Fruit fly (Drosophila melanogaster) whole organism, embryonic: ENCODE results near the gene CG14326.

Experiments
- Bdp1 ChIP-seq: fragments of 200-800 bp; sonication (Bioruptor generic); optimal IDR thresholded peaks from 3 replicates; lab custom pipeline; 2016; ENCODE audit warnings: missing biosample characterization, missing genetic modification characterization
- Bgb ChIP-seq: fragments of 200-800 bp; sonication (Bioruptor generic); IDR thresholded peaks from 2 replicates; pipeline ENCODE4 v1.3.6; 2022; ENCODE audit warnings: missing biosample characterization, missing genetic modification characterization; ENCODE audit not compliant: partially characterized antibody
- CG10431 ChIP-seq: fragments of 200-800 bp; sonication (Bioruptor generic); optimal IDR thresholded peaks from 3 replicates; lab custom pipeline; 2018; ENCODE audit warnings: missing biosample characterization, mild to moderate bottlenecking, missing genetic modification characterization
- CG12071 ChIP-seq: fragments of 200-800 bp; sonication (Bioruptor generic); optimal IDR thresholded peaks from 3 replicates; lab custom pipeline; 2018; ENCODE audit warnings: missing biosample characterization, mild to moderate bottlenecking, missing genetic modification characterization
- CG15073 ChIP-seq: fragments of 200-800 bp; sonication (Bioruptor generic); optimal IDR thresholded peaks from 2 replicates; lab custom pipeline; 2016; ENCODE audit warnings: missing biosample characterization, missing genetic modification characterization
- CG1647 ChIP-seq: fragments of 200-800 bp; sonication (Bioruptor generic); optimal IDR thresholded peaks from 3 replicates; lab custom pipeline; 2016; ENCODE audit warnings: missing biosample characterization, missing genetic modification characterization
- CG16813 ChIP-seq: fragments of 200-800 bp; sonication (Bioruptor generic); IDR thresholded peaks from 3 replicates; pipeline ENCODE4 v1.3.6; 2022; ENCODE audit warnings: missing biosample characterization, missing genetic modification characterization; ENCODE audit not compliant: partially characterized antibody
- CG17912 ChIP-seq: fragments of 200-800 bp; sonication (Bioruptor generic); optimal IDR thresholded peaks from 2 replicates; lab custom pipeline; 2018; ENCODE audit warnings: missing biosample characterization, mild to moderate bottlenecking, missing genetic modification characterization
- CG18011 ChIP-seq: fragments of 200-800 bp; sonication (Bioruptor generic); optimal IDR thresholded peaks from 2 replicates; lab custom pipeline; 2017; ENCODE audit warnings: missing biosample characterization, missing genetic modification characterization, mild to moderate bottlenecking, moderate library complexity, missing genotype
- CG2875 ChIP-seq: fragments of 200-800 bp; sonication (Bioruptor generic); optimal IDR thresholded peaks from 2 replicates; lab custom pipeline; 2017; ENCODE audit warnings: missing biosample characterization, mild to moderate bottlenecking, missing genetic modification characterization, missing genetic modification reagents
- CG31224 ChIP-seq: fragments of 200-800 bp; sonication (Bioruptor generic); IDR thresholded peaks from 2 replicates; pipeline ENCODE4 v1.3.6; 2022; ENCODE audit warnings: missing biosample characterization, missing genetic modification characterization
- CG33557 ChIP-seq: fragments of 200-800 bp; sonication (Bioruptor generic); optimal IDR thresholded peaks from 2 replicates; lab custom pipeline; 2019; ENCODE audit warnings: missing biosample characterization, mild to moderate bottlenecking, missing genetic modification characterization, moderate library complexity
- CG3838 ChIP-seq: fragments of 200-800 bp; sonication (Bioruptor generic); optimal IDR thresholded peaks from 3 replicates; lab custom pipeline; 2016; ENCODE audit warnings: missing biosample characterization, missing genetic modification characterization
- CG42726 ChIP-seq: fragments of 200-800 bp; sonication (Bioruptor generic); IDR thresholded peaks from 2 replicates; pipeline ENCODE4 v1.3.6; 2022; ENCODE audit warnings: missing biosample characterization, missing genetic modification characterization; ENCODE audit not compliant: partially characterized antibody
- CG4328 ChIP-seq: fragments of 200-800 bp; sonication (Bioruptor generic); optimal IDR thresholded peaks from 3 replicates; lab custom pipeline; 2017; ENCODE audit warnings: missing biosample characterization, missing genetic modification reagents, missing genetic modification characterization
- CG6791 ChIP-seq: fragments of 200-800 bp; sonication (Bioruptor generic); IDR thresholded peaks from 3 replicates; pipeline ENCODE4 v1.3.6; 2022; ENCODE audit warnings: missing biosample characterization, missing genetic modification characterization; ENCODE audit not compliant: partially characterized antibody
- Dbx ChIP-seq: fragments of 200-800 bp; sonication (Bioruptor generic); IDR thresholded peaks from 3 replicates; pipeline ENCODE4 v1.3.6; 2022; ENCODE audit warnings: missing biosample characterization, missing genetic modification characterization
- Dek ChIP-seq: fragments of 200-800 bp; sonication (Bioruptor generic); optimal IDR thresholded peaks from 3 replicates; lab custom pipeline; 2019; ENCODE audit warnings: missing biosample characterization, mild to moderate bottlenecking, missing genetic modification characterization, moderate library complexity
- H2.0 ChIP-seq: fragments of 200-800 bp; sonication (Bioruptor generic); IDR thresholded peaks from 2 replicates; pipeline ENCODE4 v1.3.6; 2022; ENCODE audit warnings: missing biosample characterization, missing genetic modification characterization
- HLHmδ ChIP-seq: fragments of 200-800 bp; sonication (Bioruptor generic); optimal IDR thresholded peaks from 2 replicates; lab custom pipeline; 2018; ENCODE audit warnings: missing biosample characterization, mild to moderate bottlenecking, missing genetic modification characterization, moderate library complexity
- Hr78 ChIP-seq, 2 experiments: fragments of 200-800 bp in 1 of 2; fragments of >200 bp in 1 of 2; sonication (Bioruptor generic) in 1 of 2; optimal IDR thresholded peaks; 2 replicates each; lab custom pipeline; 2017 to 2019; ENCODE audit warnings: missing biosample characterization in 2 of 2, missing genetic modification characterization in 2 of 2, mild to moderate bottlenecking in 1 of 2, moderate library complexity in 1 of 2
- Jarid2 ChIP-seq: fragments of 200-800 bp; sonication (Bioruptor generic); optimal IDR thresholded peaks from 3 replicates; lab custom pipeline; 2017; ENCODE audit warnings: mild to moderate bottlenecking, missing biosample characterization, missing genetic modification reagents, missing genetic modification characterization
- Med ChIP-seq: fragments of 200-800 bp; sonication (Bioruptor generic); peaks from one replicate; lab custom pipeline; 2016; ENCODE audit warnings: missing biosample characterization, missing genetic modification characterization, mild to moderate bottlenecking, inconsistent platforms, moderate library complexity
- Mes4 ChIP-seq: fragments of 200-800 bp; sonication (Bioruptor generic); optimal IDR thresholded peaks from 2 replicates; lab custom pipeline; 2016; ENCODE audit warnings: missing biosample characterization, missing genetic modification characterization
- Oli ChIP-seq: fragments of 200-800 bp; sonication (Bioruptor generic); optimal IDR thresholded peaks from 2 replicates; lab custom pipeline; 2018; ENCODE audit warnings: missing biosample characterization, mild to moderate bottlenecking, missing genetic modification characterization, moderate library complexity
- Opbp ChIP-seq: fragments of 200-800 bp; sonication (Bioruptor generic); IDR thresholded peaks from 3 replicates; pipeline ENCODE4 v1.3.6; 2022; ENCODE audit warnings: missing biosample characterization, missing genetic modification characterization; ENCODE audit not compliant: partially characterized antibody
- PHDP ChIP-seq: fragments of 200-800 bp; sonication (Bioruptor generic); optimal IDR thresholded peaks from 3 replicates; lab custom pipeline; 2018; ENCODE audit warnings: missing biosample characterization, mild to moderate bottlenecking, missing genetic modification characterization, moderate library complexity
- Pdp1 ChIP-seq, 2 experiments: fragments of 200-800 bp; sonication (Bioruptor generic); optimal IDR thresholded peaks; 3 replicates each; lab custom pipeline; 2016; ENCODE audit warnings: missing biosample characterization in 2 of 2, missing genetic modification characterization in 2 of 2, mild to moderate bottlenecking in 1 of 2, moderate library complexity in 1 of 2
- amos ChIP-seq: fragments of 200-800 bp; sonication (Bioruptor generic); IDR thresholded peaks from 2 replicates; pipeline ENCODE4 v1.3.6; 2022; ENCODE audit warnings: missing biosample characterization, missing genetic modification characterization; ENCODE audit not compliant: partially characterized antibody
- chm ChIP-seq: fragments of 200-800 bp; sonication (Bioruptor generic); IDR thresholded peaks from 2 replicates; pipeline ENCODE4 v1.3.6; 2022; ENCODE audit warnings: missing biosample characterization, missing genetic modification characterization
- chn ChIP-seq: fragments of 200-800 bp; sonication (Bioruptor generic); optimal IDR thresholded peaks from 2 replicates; lab custom pipeline; 2016; ENCODE audit warnings: missing biosample characterization, missing genetic modification characterization
- croc ChIP-seq: fragments of 200-800 bp; sonication (Bioruptor generic); conservative IDR thresholded peaks from 3 replicates; pipeline ENCODE4 v1.3.6; 2022; ENCODE audit warnings: missing biosample characterization, missing genetic modification characterization
- crp ChIP-seq, 2 experiments: fragments of 200-800 bp; sonication (Bioruptor generic); optimal IDR thresholded peaks; 2 replicates in 1 of 2; 3 replicates in 1 of 2; lab custom pipeline; 2017; ENCODE audit warnings: missing biosample characterization in 2 of 2, missing genetic modification characterization in 2 of 2, mild to moderate bottlenecking in 1 of 2, moderate library complexity in 1 of 2
- disco-r ChIP-seq: fragments of 200-800 bp; sonication (Bioruptor generic); optimal IDR thresholded peaks from 2 replicates; lab custom pipeline; 2016; ENCODE audit warnings: missing biosample characterization, missing genetic modification characterization
- fd3F ChIP-seq: fragments of 200-800 bp; sonication (Bioruptor generic); optimal IDR thresholded peaks from 2 replicates; lab custom pipeline; 2018; ENCODE audit warnings: missing biosample characterization, mild to moderate bottlenecking, missing genetic modification characterization, moderate library complexity
- grn ChIP-seq: fragments of 200-800 bp; sonication (Bioruptor generic); optimal IDR thresholded peaks from 3 replicates; lab custom pipeline; 2017; ENCODE audit warnings: missing biosample characterization, missing genetic modification characterization
- inv ChIP-seq: fragments of 200-800 bp; sonication (Bioruptor generic); IDR thresholded peaks from 2 replicates; pipeline ENCODE4 v1.3.6; 2022; ENCODE audit warnings: missing biosample characterization, missing genetic modification characterization; ENCODE audit not compliant: partially characterized antibody
- jing ChIP-seq: fragments of 200-800 bp; sonication (Bioruptor generic); optimal IDR thresholded peaks from 2 replicates; lab custom pipeline; 2018; ENCODE audit warnings: missing biosample characterization, mild to moderate bottlenecking, missing genetic modification characterization
- kah ChIP-seq: fragments of 200-800 bp; sonication (Bioruptor generic); optimal IDR thresholded peaks from 2 replicates; lab custom pipeline; 2018; ENCODE audit warnings: missing biosample characterization, mild to moderate bottlenecking, missing genetic modification characterization
- klu ChIP-seq: fragments of 200-800 bp; sonication (Bioruptor generic); IDR thresholded peaks from 2 replicates; pipeline ENCODE4 v1.3.6; 2022; ENCODE audit warnings: missing biosample characterization, missing genetic modification characterization
- lov ChIP-seq, 2 experiments: fragments of 200-800 bp in 1 of 2; fragments of >200 bp in 1 of 2; sonication (Bioruptor generic) in 1 of 2; IDR thresholded peaks in 1 of 2; optimal IDR thresholded peaks in 1 of 2; 2 replicates in 1 of 2; 3 replicates in 1 of 2; pipeline versions ENCODE4 v1.3.6 to Lab custom; 2017 to 2022; ENCODE audit warnings: missing biosample characterization in 1 of 2, missing genetic modification characterization in 1 of 2
- onecut ChIP-seq: fragments of 200-800 bp; sonication (Bioruptor generic); IDR thresholded peaks from 2 replicates; pipeline ENCODE4 v1.3.6; 2022; ENCODE audit warnings: missing biosample characterization, missing genetic modification characterization
- pnt ChIP-seq: fragments of 200-800 bp; sonication (Bioruptor generic); optimal IDR thresholded peaks from 3 replicates; lab custom pipeline; 2016; ENCODE audit warnings: missing biosample characterization, missing genetic modification characterization
- prd ChIP-seq, 3 experiments: fragments of >200 bp in 2 of 3; fragments of 200-800 bp in 1 of 3; sonication (Bioruptor generic) in 1 of 3; optimal IDR thresholded peaks in 2 of 3; IDR thresholded peaks in 1 of 3; 2 replicates in 2 of 3; 3 replicates in 1 of 3; pipeline versions ENCODE4 v1.3.6 to Lab custom; 2017 to 2022; ENCODE audit warnings: missing biosample characterization in 1 of 3, missing genetic modification characterization in 1 of 3
- sisA ChIP-seq: fragments of 200-800 bp; sonication (Bioruptor generic); IDR thresholded peaks from 2 replicates; pipeline ENCODE4 v1.3.6; 2022; ENCODE audit warnings: missing biosample characterization, missing genetic modification characterization
- trh ChIP-seq: fragments of 200-800 bp; sonication (Bioruptor generic); optimal IDR thresholded peaks from 2 replicates; lab custom pipeline; 2016; ENCODE audit warnings: missing biosample characterization, missing genetic modification characterization
- wor ChIP-seq: fragments of 200-800 bp; sonication (Bioruptor generic); IDR thresholded peaks from 2 replicates; pipeline ENCODE4 v1.3.6; 2022; ENCODE audit warnings: missing biosample characterization, missing genetic modification characterization
- yki ChIP-seq: fragments of >200 bp; optimal IDR thresholded peaks from 3 replicates; lab custom pipeline; 2018
- zfh2 ChIP-seq: fragments of 200-800 bp; sonication (Bioruptor generic); optimal IDR thresholded peaks from 2 replicates; lab custom pipeline; 2016; ENCODE audit warnings: missing biosample characterization, missing genetic modification characterization

Gene CG14326

DNA sequence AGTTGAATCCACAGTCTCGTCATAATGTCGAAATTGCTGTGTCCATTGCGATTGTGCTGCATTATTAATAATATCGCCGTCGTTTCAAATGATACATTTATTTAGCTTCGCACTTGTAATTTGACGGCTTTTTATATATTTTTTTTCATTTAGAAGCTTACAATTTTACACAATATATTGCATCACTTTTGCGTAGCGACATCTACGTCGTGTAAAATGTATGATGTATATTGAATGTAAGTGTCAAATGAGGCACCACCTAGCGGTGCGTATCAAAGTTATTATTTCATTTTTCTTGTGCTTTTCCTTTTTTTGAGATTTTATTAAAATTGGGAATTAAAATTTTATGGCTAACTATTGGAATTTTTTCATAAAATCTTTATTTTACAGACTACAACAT is 2.4 kb upstream of the CG14326 start (continued):
- peak; percentile 62 for TF ChIP-seq CG16813
- TF ChIP-seq Opbp (GFP tag; lab: Robert Waterston, UW): peak; percentile 54; the same call in 1 of the 3 replicates
- TF ChIP-seq chm: no peak
- peak; percentile 73 for TF ChIP-seq Bgb (GFP tag; lab: Robert Waterston, UW)
- TF ChIP-seq inv: no peak
- peak; percentile 79; the same call in 1 of the 2 replicates for TF ChIP-seq CG42726 (GFP tag; lab: Robert Waterston, UW)
- TF ChIP-seq zfh2 (GFP tag; lab: Kevin White, UChicago): no peak
- TF ChIP-seq CG33557 (GFP tag; lab: Kevin White, UChicago): no peak
- no peak for TF ChIP-seq klu
- TF ChIP-seq CG2875 (GFP tag; lab: Kevin White, UChicago): no peak
- TF ChIP-seq Jarid2 (GFP tag; lab: Kevin White, UChicago): no peak
- no peak for TF ChIP-seq CG10431 (GFP tag; lab: Kevin White, UChicago)
- no peak for TF ChIP-seq wor (GFP tag; lab: Robert Waterston, UW)
- no peak for TF ChIP-seq CG4328
- no peak for TF ChIP-seq lov (optimal IDR thresholded peaks at IDR 0.05; lab: Kevin White, UChicago)
- TF ChIP-seq lov (GFP tag; IDR thresholded peaks at IDR 0.05; lab: Robert Waterston, UW): no peak
- no peak for TF ChIP-seq grn (GFP tag; lab: Kevin White, UChicago)
- no peak for TF ChIP-seq kah (GFP tag; lab: Kevin White, UChicago)
- TF ChIP-seq CG18011 (GFP tag; lab: Kevin White, UChicago): no peak
- no peak for TF ChIP-seq fd3F (GFP tag; lab: Kevin White, UChicago)
- no peak for TF ChIP-seq sisA (GFP tag; lab: Robert Waterston, UW)
- no peak for TF ChIP-seq Hr78 (GFP tag; optimal IDR thresholded peaks at IDR 0.05; lab: Kevin White, UChicago)
- TF ChIP-seq yki (lab: Kevin White, UChicago): no peak
- no peak for TF ChIP-seq Mes4 (GFP tag; lab: Kevin White, UChicago)
- no peak for TF ChIP-seq jing (GFP tag; lab: Kevin White, UChicago)
- TF ChIP-seq CG12071: no peak
- TF ChIP-seq CG31224 (GFP tag; lab: Robert Waterston, UW): no peak
- TF ChIP-seq CG17912 (GFP tag; lab: Kevin White, UChicago): no peak
- TF ChIP-seq Oli (tag; lab: Kevin White, UChicago): no peak
- peak; percentile 54 for TF ChIP-seq Med (GFP tag; lab: Kevin White, UChicago)
- TF ChIP-seq CG15073 (GFP tag; lab: Kevin White, UChicago): no peak
- peak in 1 of 2 experiments; percentile 11 for TF ChIP-seq prd (optimal IDR thresholded peaks at IDR 0.05; lab: Kevin White, UChicago)
- TF ChIP-seq prd (GFP tag; IDR thresholded peaks at IDR 0.05; lab: Robert Waterston, UW): no peak
- no peak for TF ChIP-seq chn
- TF ChIP-seq Dbx (GFP tag; lab: Robert Waterston, UW): no peak
- no peak for TF ChIP-seq disco-r (GFP tag; lab: Kevin White, UChicago)
- TF ChIP-seq CG3838 (GFP tag; lab: Kevin White, UChicago): no peak
- TF ChIP-seq HLHmδ (GFP tag; lab: Kevin White, UChicago): no peak
- TF ChIP-seq amos (GFP tag; lab: Robert Waterston, UW): peak; percentile 72
- TF ChIP-seq onecut (GFP tag; lab: Robert Waterston, UW): no peak
- no peak for TF ChIP-seq Dek (tag; lab: Kevin White, UChicago)
- no peak for TF ChIP-seq H2.0
- TF ChIP-seq Pdp1 (GFP tag; optimal IDR thresholded peaks at IDR 0.05; lab: Kevin White, UChicago): peak in 1 of 2 experiments; percentile 74
- TF ChIP-seq Bdp1: no peak
- TF ChIP-seq PHDP (tag; lab: Kevin White, UChicago): no peak
- TF ChIP-seq croc (GFP tag; lab: Robert Waterston, UW): no peak
- TF ChIP-seq trh (GFP tag; lab: Kevin White, UChicago): no peak
- TF ChIP-seq crp (GFP tag; optimal IDR thresholded peaks at IDR 0.05; lab: Kevin White, UChicago): no peak
- peak; percentile 51; the same call in 1 of the 3 replicates for TF ChIP-seq CG6791 (GFP tag; lab: Robert Waterston, UW)
- peak; percentile 14 for TF ChIP-seq pnt (GFP tag; lab: Kevin White, UChicago)
- no peak for TF ChIP-seq CG1647 (GFP tag; lab: Kevin White, UChicago)
